Worm (Caenorhabditis elegans): ENCODE measurements around the gene mbk-1.

DNA sequence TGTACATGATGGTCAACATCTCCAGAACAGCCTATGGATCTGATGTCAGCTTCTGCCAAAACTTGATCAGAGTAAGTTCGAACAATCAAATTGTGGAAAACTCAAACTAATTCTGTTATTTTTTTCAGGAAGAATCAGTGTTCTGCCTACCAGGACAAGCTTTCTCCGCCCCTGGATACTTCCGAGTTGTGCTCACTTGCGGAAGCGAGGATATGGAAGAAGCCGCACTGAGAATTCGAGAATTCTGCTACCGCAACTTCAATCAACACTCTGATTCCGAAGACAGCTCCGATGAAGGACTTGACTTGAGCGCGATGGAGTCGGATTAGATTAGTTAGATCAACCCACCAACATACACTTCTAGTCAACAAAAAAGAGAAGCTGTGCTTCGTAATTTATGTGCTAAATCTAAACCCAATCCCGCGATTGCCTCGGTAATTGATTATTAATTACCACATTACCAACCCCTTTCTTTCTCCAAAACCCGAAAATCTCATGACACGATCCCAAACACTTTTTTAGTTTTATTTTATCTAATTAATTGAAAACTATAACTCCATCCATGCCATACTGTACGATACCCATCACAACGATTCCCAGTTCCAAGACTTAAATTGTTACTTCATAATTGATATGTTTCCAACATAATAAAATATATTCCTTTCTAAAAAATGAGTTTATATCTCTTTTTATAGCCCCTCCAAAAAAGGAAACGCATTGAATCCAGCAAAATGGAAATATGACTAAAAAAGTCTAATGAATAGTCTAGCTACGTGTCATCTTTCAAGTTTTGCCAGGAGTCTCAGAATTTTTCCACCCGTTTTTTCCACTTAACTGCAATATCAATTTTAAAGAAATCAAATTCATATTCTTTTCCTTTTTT lies 31.8 kb downstream of the mbk-1 start:
- TF ChIP-seq hnd-1 (tag; optimal IDR thresholded peaks at IDR 0.05), result no peak
- no peak for TF ChIP-seq ama-1 (optimal IDR thresholded peaks at IDR 0.05)
- no peak for TF ChIP-seq scrt-1 (GFP tag; IDR thresholded peaks at IDR 0.05)
- TF ChIP-seq ceh-13 (GFP tag; optimal IDR thresholded peaks at IDR 0.05), result no peak

All from whole organism, early embryonic.